Worm (Caenorhabditis elegans): ENCODE measurements around the gene acy-1.

Gene acy-1

ce11 chrIII:4754001-4754561 is 32.2 kb downstream of the acy-1 start, which contains the start of the genes rps-0 and rbg-3 (continued):
- peak; percentile 79 for TF ChIP-seq skn-1 (tag; optimal IDR thresholded peaks at IDR 0.05)
- no peak for TF ChIP-seq peb-1 (tag; optimal IDR thresholded peaks at IDR 0.05)
- TF ChIP-seq mab-5 (tag; optimal IDR thresholded peaks at IDR 0.05) = peak; percentile 85
- TF ChIP-seq nhr-21 (tag; optimal IDR thresholded peaks at IDR 0.05) = peak; percentile 93
- TF ChIP-seq F13H6.1 (tag; optimal IDR thresholded peaks at IDR 0.05) = peak; percentile 86
- TF ChIP-seq C34F6.9 (tag; optimal IDR thresholded peaks at IDR 0.05) = peak; percentile 97
- peak; percentile 93 for TF ChIP-seq gmeb-1 (tag; optimal IDR thresholded peaks at IDR 0.05)
- TF ChIP-seq nhr-10 (tag; optimal IDR thresholded peaks at IDR 0.05) = no peak
- TF ChIP-seq mdl-1 (tag; optimal IDR thresholded peaks at IDR 0.05) = peak in 1 of 2 experiments; percentile 45
- TF ChIP-seq zag-1 (tag; optimal IDR thresholded peaks at IDR 0.05) = peak; percentile 27
- TF ChIP-seq ZK546.5 (tag; optimal IDR thresholded peaks at IDR 0.05) = peak; percentile 73
- TF ChIP-seq blmp-1 (tag; optimal IDR thresholded peaks at IDR 0.05; ENCODE audit: insufficient read depth) = peak; percentile 69
- TF ChIP-seq elt-1 (tag; optimal IDR thresholded peaks at IDR 0.05) = no peak

ce11 chrIII:4756983-4757382 is 35.1 kb downstream of the acy-1 start, which contains the start of gene fbxl-2:
Gene fbxl-2 (plus strand): TSS chrIII:4757260.
- TF ChIP-seq fos-1 (tag; optimal IDR thresholded peaks at IDR 0.05) = peak; percentile 88
- TF ChIP-seq ztf-11 (tag; optimal IDR thresholded peaks at IDR 0.05) = peak; percentile 42
- TF ChIP-seq mbf-1 (tag; optimal IDR thresholded peaks at IDR 0.05) = no peak
- TF ChIP-seq nhr-25 (tag; optimal IDR thresholded peaks at IDR 0.05) = peak; percentile 95
- TF ChIP-seq nhr-11 (tag; optimal IDR thresholded peaks at IDR 0.05) = no peak
- peak; percentile 76 for TF ChIP-seq ZK546.5 (tag; optimal IDR thresholded peaks at IDR 0.05)
- TF ChIP-seq crh-2 (tag; optimal IDR thresholded peaks at IDR 0.05) = peak; percentile 95
- no peak for TF ChIP-seq unc-39 (tag; optimal IDR thresholded peaks at IDR 0.05)
- peak; percentile 88 for TF ChIP-seq R02D3.7 (tag; optimal IDR thresholded peaks at IDR 0.05)
- TF ChIP-seq nhr-12 (tag; optimal IDR thresholded peaks at IDR 0.05) = no peak
- peak; percentile 89 for TF ChIP-seq ceh-16 (tag; optimal IDR thresholded peaks at IDR 0.05)
- no peak for TF ChIP-seq lin-39 (tag; optimal IDR thresholded peaks at IDR 0.05)
- TF ChIP-seq aly-2 (tag; optimal IDR thresholded peaks at IDR 0.05) = no peak
- peak; percentile 97 for TF ChIP-seq sma-3 (GFP tag; optimal IDR thresholded peaks at IDR 0.05)
- peak; percentile 91 for TF ChIP-seq mab-5 (tag; optimal IDR thresholded peaks at IDR 0.05)
- peak; percentile 74 for TF ChIP-seq nhr-6 (tag; optimal IDR thresholded peaks at IDR 0.05)
- TF ChIP-seq elt-1 (tag; optimal IDR thresholded peaks at IDR 0.05) = no peak
- TF ChIP-seq F13H6.1 (tag; optimal IDR thresholded peaks at IDR 0.05) = peak; percentile 93
- peak; percentile 91 for TF ChIP-seq ztf-4 (tag; optimal IDR thresholded peaks at IDR 0.05)
- peak; percentile 98 for TF ChIP-seq C34F6.9 (tag; optimal IDR thresholded peaks at IDR 0.05)
- peak; percentile 94 for TF ChIP-seq nhr-129 (tag; optimal IDR thresholded peaks at IDR 0.05)
- peak; percentile 76 for TF ChIP-seq nhr-10 (tag; optimal IDR thresholded peaks at IDR 0.05)
- peak; percentile 95 for TF ChIP-seq nhr-21 (tag; optimal IDR thresholded peaks at IDR 0.05)
- no peak for TF ChIP-seq ztf-1 (GFP tag; conservative IDR thresholded peaks at IDR 0.05)
- TF ChIP-seq ceh-82 (tag; optimal IDR thresholded peaks at IDR 0.05) = peak; percentile 88
- peak; percentile 100 for TF ChIP-seq gmeb-1 (tag; optimal IDR thresholded peaks at IDR 0.05)
- TF ChIP-seq zag-1 (tag; optimal IDR thresholded peaks at IDR 0.05) = peak; percentile 87
- TF ChIP-seq elt-3 (tag; optimal IDR thresholded peaks at IDR 0.05) = no peak
- TF ChIP-seq alr-1 (tag; optimal IDR thresholded peaks at IDR 0.05) = no peak
- TF ChIP-seq sem-4 (tag; optimal IDR thresholded peaks at IDR 0.05) = peak; percentile 81
- TF ChIP-seq peb-1 (tag; optimal IDR thresholded peaks at IDR 0.05) = no peak
- peak; percentile 96 for TF ChIP-seq sma-9 (GFP tag; optimal IDR thresholded peaks at IDR 0.05)
- TF ChIP-seq sma-9 (tag; optimal IDR thresholded peaks at IDR 0.05) = no peak
- TF ChIP-seq blmp-1 (tag; optimal IDR thresholded peaks at IDR 0.05; ENCODE audit: insufficient read depth) = peak; percentile 36
- peak; percentile 83 for TF ChIP-seq snpc-4 (tag; optimal IDR thresholded peaks at IDR 0.05)
- no peak for TF ChIP-seq ama-1 (optimal IDR thresholded peaks at IDR 0.05)
- peak; percentile 72 for TF ChIP-seq nhr-237 (tag; optimal IDR thresholded peaks at IDR 0.05)
- TF ChIP-seq lin-11 (tag; optimal IDR thresholded peaks at IDR 0.05) = peak; percentile 90
- TF ChIP-seq lin-13 (GFP tag; optimal IDR thresholded peaks at IDR 0.05) = peak; percentile 96
- peak; percentile 84 for TF ChIP-seq egl-27 (tag; optimal IDR thresholded peaks at IDR 0.05)
- no peak for TF ChIP-seq skn-1 (tag; optimal IDR thresholded peaks at IDR 0.05)
- no peak for TF ChIP-seq dmd-4 (tag; optimal IDR thresholded peaks at IDR 0.05)
- TF ChIP-seq Y55F3AM.14 (GFP tag; optimal IDR thresholded peaks at IDR 0.05) = peak; percentile 81
- TF ChIP-seq mdl-1 (tag; optimal IDR thresholded peaks at IDR 0.05) = peak in 1 of 2 experiments; percentile 71
- TF ChIP-seq nhr-77 (tag; optimal IDR thresholded peaks at IDR 0.05) = peak; percentile 66
- peak; percentile 42 for TF ChIP-seq unc-62 (GFP tag; optimal IDR thresholded peaks at IDR 0.05)
- TF ChIP-seq lsy-2 (tag; optimal IDR thresholded peaks at IDR 0.05) = peak; percentile 95 to 97
- no peak for TF ChIP-seq nhr-23 (tag; optimal IDR thresholded peaks at IDR 0.05)
- TF ChIP-seq unc-55 (GFP tag; optimal IDR thresholded peaks at IDR 0.05) = peak; percentile 98
